Worm (Caenorhabditis elegans) whole organism, L3 larva: Measurements from ENCODE around the gene chil-5.

Experiments
- ceh-16 ChIP-seq: sonication (generic microtip); optimal IDR thresholded peaks from 2 replicates; lab custom pipeline; 2017; ENCODE audit warnings: missing biosample characterization, missing genetic modification characterization
- ceh-28 ChIP-seq: fragments of 150-350 bp; optimal IDR thresholded peaks from 2 replicates; lab custom pipeline; 2014; ENCODE audit warnings: missing biosample characterization, missing genetic modification reagents, missing genetic modification characterization
- ceh-9 ChIP-seq: sonication (generic microtip); optimal IDR thresholded peaks from 2 replicates; lab custom pipeline; 2018; ENCODE audit warnings: missing biosample characterization, missing genetic modification characterization
- nhr-11 ChIP-seq: fragments of 150-350 bp; optimal IDR thresholded peaks from 2 replicates; lab custom pipeline; 2014; ENCODE audit warnings: missing biosample characterization, missing genetic modification characterization
- nhr-23 ChIP-seq: fragments of 150-350 bp; optimal IDR thresholded peaks from 2 replicates; lab custom pipeline; 2014; ENCODE audit warnings: missing biosample characterization, missing genetic modification reagents, missing genetic modification characterization
- nhr-237 ChIP-seq: fragments of 150-350 bp; optimal IDR thresholded peaks from 2 replicates; lab custom pipeline; 2014; ENCODE audit warnings: missing biosample characterization, missing genetic modification characterization
- nhr-28 ChIP-seq: fragments of 150-350 bp; optimal IDR thresholded peaks from 2 replicates; lab custom pipeline; 2014; ENCODE audit warnings: missing biosample characterization, missing genetic modification characterization
- nhr-76 ChIP-seq: fragments of 150-350 bp; sonication (generic microtip); optimal IDR thresholded peaks from 5 replicates; lab custom pipeline; 2014; ENCODE audit warnings: missing biosample characterization, missing genetic modification characterization
- nhr-77 ChIP-seq: fragments of 150-350 bp; optimal IDR thresholded peaks from 2 replicates; lab custom pipeline; 2014; ENCODE audit warnings: missing biosample characterization, missing genetic modification characterization
- tbx-2 ChIP-seq: sonication (generic microtip); optimal IDR thresholded peaks from 2 replicates; lab custom pipeline; 2016; ENCODE audit warnings: mild to moderate bottlenecking, missing genetic modification characterization, missing compliant biosample characterization
- unc-39 ChIP-seq: sonication (generic microtip); optimal IDR thresholded peaks from 4 replicates; lab custom pipeline; 2017; ENCODE audit warnings: missing biosample characterization, missing genetic modification characterization

DNA sequence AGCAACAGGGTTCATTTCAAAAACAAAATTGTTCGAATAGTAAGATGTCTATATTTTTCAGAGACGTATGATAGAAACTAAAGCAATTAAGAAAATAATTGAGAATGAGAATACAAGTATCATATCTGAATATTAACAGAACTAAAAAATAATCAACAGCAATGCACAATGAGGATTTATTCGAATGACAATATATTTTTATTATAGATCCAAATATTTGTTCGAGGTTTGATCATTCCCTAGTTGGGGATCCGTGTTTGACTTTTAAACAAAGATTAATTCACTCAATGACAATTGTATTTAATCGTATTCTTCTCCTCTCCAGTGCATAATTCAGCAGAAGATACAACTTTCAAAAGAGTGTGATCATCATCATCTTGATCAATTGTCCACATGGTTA lies 2.7 kb upstream of the chil-5 start, which contains the start of gene C08H9.18:
- TF ChIP-seq nhr-77 (no peak), ceh-28 (no peak), unc-39 (tag; lab: Kevin White, UChicago) (no peak), nhr-28 (tag; lab: Kevin White, UChicago) (no peak), tbx-2 (tag; lab: Kevin White, UChicago) (no peak), nhr-23 (tag; lab: Kevin White, UChicago) (no peak), nhr-237 (tag; lab: Kevin White, UChicago) (no peak), nhr-76 (tag; lab: Kevin White, UChicago) (no peak), ceh-9 (tag; lab: Kevin White, UChicago) (no peak), ceh-16 (tag; lab: Kevin White, UChicago) (no peak), nhr-11 (tag; lab: Kevin White, UChicago) (no peak)
